Worm (Caenorhabditis elegans) whole organism, young adult: ENCODE data around the gene ZK666.15.
"Not testable (repeated sequence)": the region's sequence is repeated elsewhere in the genome, so short reads cannot be mapped to it uniquely, and the experiment has no call there.

Source experiments
- F33H1.4 ChIP-seq: fragments of 200-800 bp; sonication (Bioruptor generic); IDR thresholded peaks from 2 replicates; pipeline ENCODE4 v1.3.6; 2022; ENCODE audit warnings: missing genetic modification reagents, missing genetic modification characterization, missing compliant biosample characterization
- ama-1 ChIP-seq, 3 experiments: fragments of 150-350 bp in 1 of 3; sonication (generic microtip) in 2 of 3; optimal IDR thresholded peaks; 2 replicates each; lab custom pipeline; 2014 to 2018; ENCODE audit warnings: missing biosample characterization in 2 of 3, missing genetic modification characterization in 2 of 3, missing genetic modification reagents in 2 of 3
- ceh-100 ChIP-seq: fragments of 200-800 bp; sonication (Bioruptor generic); IDR thresholded peaks from 2 replicates; pipeline ENCODE4 v1.3.6; 2022; ENCODE audit warnings: missing genetic modification reagents, missing genetic modification characterization, missing compliant biosample characterization
- dpl-1 ChIP-seq: fragments of 150-350 bp; optimal IDR thresholded peaks from 2 replicates; lab custom pipeline; 2014; ENCODE audit warnings: missing biosample characterization, missing genetic modification reagents, missing genetic modification characterization
- let-526 ChIP-seq: fragments of 200-800 bp; sonication (Bioruptor generic); IDR thresholded peaks from 2 replicates; pipeline ENCODE4 v1.3.6; 2022; ENCODE audit warnings: missing genetic modification reagents, missing genetic modification characterization, missing compliant biosample characterization
- nfyb-1 ChIP-seq: fragments of 200-800 bp; sonication (Bioruptor generic); IDR thresholded peaks from 2 replicates; pipeline ENCODE4 v1.3.6; 2022; ENCODE audit warnings: missing genetic modification reagents, missing genetic modification characterization, missing compliant biosample characterization
- pha-4 ChIP-seq: fragments of 150-350 bp; sonication (generic microtip); optimal IDR thresholded peaks from 2 replicates; lab custom pipeline; 2014; ENCODE audit warnings: missing biosample characterization, missing genetic modification reagents, missing genetic modification characterization
- snpc-3.4 ChIP-seq: sonication (generic microtip); optimal IDR thresholded peaks from 2 replicates; lab custom pipeline; 2017; ENCODE audit warnings: missing genetic modification characterization, mild to moderate bottlenecking, missing compliant biosample characterization, antibody characterized with exemption, moderate library complexity, missing genotype, missing genetic modification reagents

ce11 chrII:10442846-10443245 lies 44.0 kb upstream of the ZK666.15 start, which contains the start of gene ZK673.1:
- not testable (repeated sequence) for TF ChIP-seq ama-1 (optimal IDR thresholded peaks at IDR 0.05; lab: Kevin White, UChicago); ama-1 (GFP tag; optimal IDR thresholded peaks at IDR 0.05; lab: Kevin White, UChicago); snpc-3.4 (tag; lab: Kevin White, UChicago); let-526 (GFP tag; lab: Robert Waterston, UW); ceh-100 (GFP tag; lab: Robert Waterston, UW); nfyb-1 (GFP tag; lab: Robert Waterston, UW); pha-4 (tag; lab: Kevin White, UChicago); F33H1.4 (GFP tag; lab: Robert Waterston, UW); dpl-1
